Worm (Caenorhabditis elegans) whole organism, late embryonic: ENCODE results near the gene fbxb-79.

Source experiments
- ceh-31 ChIP-seq: sonication (generic microtip); optimal IDR thresholded peaks from 2 replicates; lab custom pipeline; 2016; ENCODE audit warnings: missing genetic modification characterization, missing compliant biosample characterization
- fkh-10 ChIP-seq: fragments of 150-350 bp; optimal IDR thresholded peaks from 2 replicates; lab custom pipeline; 2014; ENCODE audit warnings: missing biosample characterization, missing genetic modification reagents, missing genetic modification characterization
- pqm-1 ChIP-seq: sonication (generic microtip); optimal IDR thresholded peaks from 2 replicates; lab custom pipeline; 2016; ENCODE audit warnings: missing genetic modification characterization, missing compliant biosample characterization
- rnt-1 ChIP-seq: sonication (generic microtip); optimal IDR thresholded peaks from 2 replicates; lab custom pipeline; 2016; ENCODE audit warnings: missing genetic modification characterization, missing compliant biosample characterization
- ztf-16 ChIP-seq: sonication (generic microtip); optimal IDR thresholded peaks from 2 replicates; lab custom pipeline; 2017; ENCODE audit warnings: missing genetic modification characterization, missing compliant biosample characterization

- TF ChIP-seq rnt-1 (tag; lab: Kevin White, UChicago), result no peak
- no peak for TF ChIP-seq pqm-1 (tag; lab: Kevin White, UChicago)
- TF ChIP-seq ztf-16 (tag; lab: Kevin White, UChicago), result no peak
- no peak for TF ChIP-seq ceh-31 (tag; lab: Kevin White, UChicago)
- TF ChIP-seq fkh-10 (GFP tag; lab: Kevin White, UChicago), result no peak
These were observed 46.4 kb upstream of the fbxb-79 start for ce11 chrIV:11235755-11236154.
